Worm (Caenorhabditis elegans): ENCODE results near the gene sra-1.

sra-1 gene

ce11 chrII:9551536-9551935 lies 30.1 kb upstream of the sra-1 start, which contains the start of gene F35H8.12:
F35H8.12 (plus strand) TSS chrII:9551836.
- TF ChIP-seq nhr-11 (tag; optimal IDR thresholded peaks at IDR 0.05), result no peak

ce11 chrII:9550718-9551117 lies 29.2 kb upstream of the sra-1 start, which contains the start of gene sra-6:
sra-6 (minus strand) TSS chrII:9550818.
- TF ChIP-seq ceh-6 (GFP tag; optimal IDR thresholded peaks at IDR 0.05) (no peak), pat-9 (tag; optimal IDR thresholded peaks at IDR 0.05) (no peak), fax-1 (tag; optimal IDR thresholded peaks at IDR 0.05) (no peak), mec-3 (tag; optimal IDR thresholded peaks at IDR 0.05; ENCODE audit: borderline replicate concordance) (no peak), madf-2 (tag; optimal IDR thresholded peaks at IDR 0.05) (no peak), fkh-10 (GFP tag; optimal IDR thresholded peaks at IDR 0.05) (no peak), C08G9.2 (tag; optimal IDR thresholded peaks at IDR 0.05) (no peak), F13H6.1 (tag; optimal IDR thresholded peaks at IDR 0.05) (no peak), C38D4.7 (GFP tag; optimal IDR thresholded peaks at IDR 0.05) (no peak), K02D7.2 (tag; optimal IDR thresholded peaks at IDR 0.05) (no peak)

ce11 chrII:9544386-9544785 lies 22.9 kb upstream of the sra-1 start, which contains the start of gene sra-7:
sra-7 (plus strand) TSS chrII:9544686.
- TF ChIP-seq ceh-22 (tag; optimal IDR thresholded peaks at IDR 0.05) (no peak), tbx-2 (tag; optimal IDR thresholded peaks at IDR 0.05) (no peak)

- TF ChIP-seq ceh-31 (tag; optimal IDR thresholded peaks at IDR 0.05), result no peak
- no peak for TF ChIP-seq odd-2 (tag; optimal IDR thresholded peaks at IDR 0.05)
- no peak for TF ChIP-seq fkh-6 (tag; optimal IDR thresholded peaks at IDR 0.05)
- TF ChIP-seq unc-3 (GFP tag; conservative IDR thresholded peaks at IDR 0.05), result no peak
- TF ChIP-seq unc-3 (tag; optimal IDR thresholded peaks at IDR 0.05), result no peak
- TF ChIP-seq C38D4.7 (GFP tag; optimal IDR thresholded peaks at IDR 0.05), result no peak
- TF ChIP-seq eyg-1 (tag; optimal IDR thresholded peaks at IDR 0.05), result no peak
- TF ChIP-seq dmd-4 (tag; optimal IDR thresholded peaks at IDR 0.05; ENCODE audit: borderline replicate concordance), result no peak
- no peak for TF ChIP-seq elt-2 (tag; optimal IDR thresholded peaks at IDR 0.05)
- no peak for TF ChIP-seq sox-2 (GFP tag; IDR thresholded peaks at IDR 0.05)
- TF ChIP-seq ceh-22 (tag; optimal IDR thresholded peaks at IDR 0.05), result no peak
Observed at ce11 chrII:9542785-9543184, 21.3 kb upstream of the sra-1 start, which contains the start of gene sra-4. sra-4 (minus strand) TSS chrII:9542885.

ce11 chrII:9540723-9541122 lies 19.3 kb upstream of the sra-1 start, which contains the start of gene sra-3:
sra-3 (minus strand) TSS chrII:9540823.
- TF ChIP-seq tbx-2 (tag; optimal IDR thresholded peaks at IDR 0.05), result no peak
- TF ChIP-seq rnt-1 (tag; optimal IDR thresholded peaks at IDR 0.05), result no peak

ce11 chrII:9537429-9537828 lies 16.0 kb upstream of the sra-1 start, which contains the start of gene sra-8:
sra-8 (plus strand) TSS chrII:9537729.
- TF ChIP-seq fkh-10 (GFP tag; optimal IDR thresholded peaks at IDR 0.05), result no peak
- no peak for TF ChIP-seq nfya-1 (tag; optimal IDR thresholded peaks at IDR 0.05)
- no peak for TF ChIP-seq ztf-16 (tag; optimal IDR thresholded peaks at IDR 0.05)
- TF ChIP-seq ceh-31 (tag; optimal IDR thresholded peaks at IDR 0.05), result no peak
- no peak for TF ChIP-seq ceh-45 (GFP tag; IDR thresholded peaks at IDR 0.05)
- TF ChIP-seq K02D7.2 (tag; optimal IDR thresholded peaks at IDR 0.05), result no peak
- no peak for TF ChIP-seq pha-4 (tag; optimal IDR thresholded peaks at IDR 0.05)
- TF ChIP-seq fax-1 (tag; optimal IDR thresholded peaks at IDR 0.05), result no peak
- no peak for TF ChIP-seq hlh-30 (tag; optimal IDR thresholded peaks at IDR 0.05; ENCODE audit: insufficient read depth)
- no peak for TF ChIP-seq gmeb-2 (tag; optimal IDR thresholded peaks at IDR 0.05)
- no peak for TF ChIP-seq odd-2 (tag; optimal IDR thresholded peaks at IDR 0.05)
- TF ChIP-seq hlh-13 (GFP tag; optimal IDR thresholded peaks at IDR 0.05), result no peak
- TF ChIP-seq unc-86 (tag; optimal IDR thresholded peaks at IDR 0.05), result no peak
- no peak for TF ChIP-seq eyg-1 (tag; optimal IDR thresholded peaks at IDR 0.05)
- TF ChIP-seq ceh-18 (tag; optimal IDR thresholded peaks at IDR 0.05), result no peak
- TF ChIP-seq syd-9 (tag; optimal IDR thresholded peaks at IDR 0.05), result no peak
